Worm (Caenorhabditis elegans) whole organism, L1 larva: ENCODE data around the gene R05H10.3.

Experiments used
- C34B4.2 ChIP-seq: sonication (generic microtip); optimal IDR thresholded peaks from 2 replicates; lab custom pipeline; 2017; ENCODE audit warnings: mild to moderate bottlenecking, missing genetic modification characterization, missing compliant biosample characterization
- F16B12.6 ChIP-seq: fragments of 150-350 bp; optimal IDR thresholded peaks from 2 replicates; lab custom pipeline; 2014; ENCODE audit warnings: missing biosample characterization, missing genetic modification characterization
- Y116A8C.19 ChIP-seq: sonication (generic microtip); optimal IDR thresholded peaks from 2 replicates; lab custom pipeline; 2016; ENCODE audit warnings: missing compliant biosample characterization, missing genetic modification characterization, borderline replicate concordance
- ama-1 ChIP-seq: fragments of 150-350 bp; optimal IDR thresholded peaks from 2 replicates; lab custom pipeline; 2014
- blmp-1 ChIP-seq: fragments of 150-350 bp; optimal IDR thresholded peaks from 2 replicates; lab custom pipeline; 2014; ENCODE audit warnings: missing biosample characterization, missing genetic modification characterization
- ceh-8 ChIP-seq: fragments of 200-800 bp; sonication (Bioruptor generic); optimal IDR thresholded peaks from 2 replicates; lab custom pipeline; 2018; ENCODE audit warnings: mild to moderate bottlenecking, missing genetic modification characterization, moderate library complexity, missing compliant biosample characterization
- ceh-82 ChIP-seq, 3 experiments: fragments of 150-350 bp in 1 of 3; sonication (generic microtip) in 2 of 3; optimal IDR thresholded peaks; 2 replicates each; lab custom pipeline; 2014 to 2017; ENCODE audit warnings: missing biosample characterization in 3 of 3, missing genetic modification characterization in 3 of 3
- ceh-88 ChIP-seq: fragments of 200-800 bp; sonication (Bioruptor generic); IDR thresholded peaks from 2 replicates; pipeline ENCODE4 v1.3.6; 2022; ENCODE audit warnings: missing genetic modification characterization, missing compliant biosample characterization
- ceh-90 ChIP-seq: sonication (generic microtip); optimal IDR thresholded peaks from 2 replicates; lab custom pipeline; 2016; ENCODE audit warnings: missing genetic modification characterization, missing compliant biosample characterization
- dpl-1 ChIP-seq, 3 experiments: fragments of 150-350 bp in 2 of 3; sonication (generic microtip) in 1 of 3; optimal IDR thresholded peaks; 2 replicates each; lab custom pipeline; 2014 to 2017; ENCODE audit warnings: missing biosample characterization in 3 of 3, missing genetic modification characterization in 3 of 3, missing genetic modification reagents in 3 of 3
- dsc-1 ChIP-seq: sonication (generic microtip); optimal IDR thresholded peaks from 2 replicates; lab custom pipeline; 2016; ENCODE audit warnings: mild to moderate bottlenecking, missing genetic modification characterization, missing compliant biosample characterization
- efl-1 ChIP-seq, 4 experiments: fragments of 150-350 bp; optimal IDR thresholded peaks in 3 of 4; peaks in 1 of 4; 1 replicate in 1 of 4; 2 replicates in 3 of 4; lab custom pipeline; 2014; ENCODE audit warnings: missing biosample characterization in 2 of 4, missing genetic modification characterization in 2 of 4, missing genetic modification reagents in 2 of 4
- elt-2 ChIP-seq: sonication (generic microtip); optimal IDR thresholded peaks from 2 replicates; lab custom pipeline; 2016; ENCODE audit warnings: missing genetic modification characterization, mild to moderate bottlenecking, inconsistent platforms, missing compliant biosample characterization, missing genetic modification reagents
- elt-3 ChIP-seq, 6 experiments: fragments of 150-350 bp in 1 of 6; sonication (generic microtip); optimal IDR thresholded peaks; 2 replicates each; lab custom pipeline; 2017 to 2018; ENCODE audit warnings: missing biosample characterization in 6 of 6, missing genetic modification characterization in 6 of 6, inconsistent platforms in 1 of 6
- ets-5 ChIP-seq: fragments of 200-800 bp; sonication (Bioruptor generic); IDR thresholded peaks from 2 replicates; pipeline ENCODE4 v1.3.6; 2022; ENCODE audit warnings: missing genetic modification characterization, missing compliant biosample characterization
- fkh-10 ChIP-seq: sonication (generic microtip); optimal IDR thresholded peaks from 2 replicates; lab custom pipeline; 2017; ENCODE audit warnings: missing biosample characterization, missing genetic modification reagents, missing genetic modification characterization
- fkh-4 ChIP-seq: sonication (generic microtip); optimal IDR thresholded peaks from 2 replicates; lab custom pipeline; 2016; ENCODE audit warnings: missing compliant biosample characterization, missing genetic modification characterization, borderline replicate concordance
- fos-1 ChIP-seq: fragments of 150-350 bp; optimal IDR thresholded peaks from 2 replicates; lab custom pipeline; 2014; ENCODE audit warnings: missing biosample characterization, missing genetic modification characterization
- hlh-17 ChIP-seq: fragments of 200-800 bp; sonication (Bioruptor generic); optimal IDR thresholded peaks from 2 replicates; lab custom pipeline; 2018; ENCODE audit warnings: missing genetic modification characterization, mild to moderate bottlenecking, missing compliant biosample characterization, moderate library complexity, borderline replicate concordance
- irx-1 ChIP-seq: sonication (generic microtip); optimal IDR thresholded peaks from 2 replicates; lab custom pipeline; 2016; ENCODE audit warnings: missing genetic modification characterization, missing compliant biosample characterization
- isw-1 ChIP-seq: fragments of 200-800 bp; sonication (Bioruptor generic); IDR thresholded peaks from 2 replicates; pipeline ENCODE4 v1.3.6; 2022; ENCODE audit warnings: missing genetic modification characterization, missing compliant biosample characterization
- lin-14 ChIP-seq: fragments of 200-800 bp; sonication (Bioruptor generic); optimal IDR thresholded peaks from 2 replicates; lab custom pipeline; 2018; ENCODE audit warnings: mild to moderate bottlenecking, missing genetic modification characterization, moderate library complexity, missing compliant biosample characterization
- lin-15B ChIP-seq: fragments of 150-350 bp; sonication (generic microtip); optimal IDR thresholded peaks from 3 replicates; lab custom pipeline; 2014; ENCODE audit warnings: missing biosample characterization, missing genetic modification characterization
- lin-35 ChIP-seq, 2 experiments: fragments of 150-350 bp; optimal IDR thresholded peaks; 2 replicates each; lab custom pipeline; 2014; ENCODE audit warnings: missing biosample characterization in 2 of 2, missing genetic modification characterization in 2 of 2, missing genetic modification reagents in 2 of 2
- lir-3 ChIP-seq: sonication (generic microtip); optimal IDR thresholded peaks from 2 replicates; lab custom pipeline; 2016; ENCODE audit warnings: mild to moderate bottlenecking, missing genetic modification characterization, moderate library complexity, missing compliant biosample characterization; ENCODE audit not compliant: poor library complexity
- lsy-2 ChIP-seq, 2 experiments: fragments of 150-350 bp; optimal IDR thresholded peaks; 2 replicates each; lab custom pipeline; 2014; ENCODE audit warnings: missing biosample characterization in 2 of 2, missing genetic modification characterization in 2 of 2
- mdl-1 ChIP-seq, 2 experiments: fragments of 150-350 bp; optimal IDR thresholded peaks; 2 replicates each; lab custom pipeline; 2014 to 2017; ENCODE audit warnings: missing biosample characterization in 2 of 2, missing genetic modification characterization in 2 of 2, inconsistent platforms in 1 of 2
- mef-2 ChIP-seq: fragments of 150-350 bp; optimal IDR thresholded peaks from 2 replicates; lab custom pipeline; 2014; ENCODE audit warnings: missing biosample characterization, missing genetic modification characterization
- mep-1 ChIP-seq: fragments of 150-350 bp; optimal IDR thresholded peaks from 2 replicates; lab custom pipeline; 2014; ENCODE audit warnings: missing biosample characterization, missing genetic modification characterization
- nhr-12 ChIP-seq: sonication (generic microtip); optimal IDR thresholded peaks from 2 replicates; lab custom pipeline; 2017; ENCODE audit warnings: missing biosample characterization, missing genetic modification characterization
- nhr-19 ChIP-seq: fragments of 200-800 bp; sonication (Bioruptor generic); conservative IDR thresholded peaks from 2 replicates; pipeline ENCODE4 v1.3.6; 2022; ENCODE audit warnings: missing genetic modification characterization, missing compliant biosample characterization
- nhr-28 ChIP-seq: fragments of 150-350 bp; optimal IDR thresholded peaks from 2 replicates; lab custom pipeline; 2014; ENCODE audit warnings: missing biosample characterization, missing genetic modification characterization
- nhr-47 ChIP-seq: sonication (generic microtip); optimal IDR thresholded peaks from 2 replicates; lab custom pipeline; 2016; ENCODE audit warnings: mild to moderate bottlenecking, missing genetic modification characterization, moderate library complexity, missing compliant biosample characterization
- nhr-71 ChIP-seq: sonication (generic microtip); optimal IDR thresholded peaks from 2 replicates; lab custom pipeline; 2016; ENCODE audit warnings: mild to moderate bottlenecking, missing genetic modification characterization, moderate library complexity, missing compliant biosample characterization
- nhr-76 ChIP-seq: sonication (generic microtip); optimal IDR thresholded peaks from 2 replicates; lab custom pipeline; 2017; ENCODE audit warnings: missing biosample characterization, missing genetic modification characterization
- nhr-77 ChIP-seq: fragments of 150-350 bp; optimal IDR thresholded peaks from 2 replicates; lab custom pipeline; 2014; ENCODE audit warnings: missing biosample characterization, missing genetic modification characterization
- nhr-85 ChIP-seq: sonication (generic microtip); peaks from one replicate; lab custom pipeline; 2016; ENCODE audit warnings: missing genetic modification characterization, inconsistent platforms, missing compliant biosample characterization
- nhr-90 ChIP-seq: sonication (generic microtip); optimal IDR thresholded peaks from 2 replicates; lab custom pipeline; 2016; ENCODE audit warnings: mild to moderate bottlenecking, missing genetic modification characterization, missing compliant biosample characterization; ENCODE audit not compliant: poor library complexity
- pax-3 ChIP-seq: fragments of 200-800 bp; sonication (Bioruptor generic); optimal IDR thresholded peaks from 2 replicates; lab custom pipeline; 2018; ENCODE audit warnings: mild to moderate bottlenecking, missing genetic modification characterization, moderate library complexity, missing compliant biosample characterization
- skn-1 ChIP-seq: fragments of 150-350 bp; optimal IDR thresholded peaks from 2 replicates; lab custom pipeline; 2014; ENCODE audit warnings: missing biosample characterization, missing genetic modification characterization
- snpc-4 ChIP-seq: fragments of 150-350 bp; optimal IDR thresholded peaks from 2 replicates; lab custom pipeline; 2014; ENCODE audit warnings: missing biosample characterization, missing genetic modification characterization
- snu-23 ChIP-seq: sonication (generic microtip); optimal IDR thresholded peaks from 2 replicates; lab custom pipeline; 2016; ENCODE audit warnings: missing genetic modification characterization, missing compliant biosample characterization
- sup-37 ChIP-seq: fragments of 200-800 bp; sonication (Bioruptor generic); optimal IDR thresholded peaks from 2 replicates; lab custom pipeline; 2018; ENCODE audit warnings: mild to moderate bottlenecking, missing genetic modification characterization, missing compliant biosample characterization
- tlp-1 ChIP-seq: fragments of 150-350 bp; optimal IDR thresholded peaks from 2 replicates; lab custom pipeline; 2014; ENCODE audit warnings: missing biosample characterization, missing genetic modification characterization
- unc-30 ChIP-seq: sonication (generic microtip); optimal IDR thresholded peaks from 2 replicates; lab custom pipeline; 2017; ENCODE audit warnings: missing biosample characterization, missing genetic modification characterization
- unc-62 ChIP-seq: fragments of 150-350 bp; optimal IDR thresholded peaks from 2 replicates; lab custom pipeline; 2014; ENCODE audit warnings: missing biosample characterization, missing genetic modification reagents, missing genetic modification characterization
- unc-86 ChIP-seq: sonication (generic microtip); optimal IDR thresholded peaks from 2 replicates; lab custom pipeline; 2016; ENCODE audit warnings: missing genetic modification characterization, missing compliant biosample characterization
- unc-98 ChIP-seq: fragments of 200-800 bp; sonication (Bioruptor generic); IDR thresholded peaks from 2 replicates; pipeline ENCODE4 v1.3.6; 2022; ENCODE audit warnings: missing genetic modification characterization, missing compliant biosample characterization
- vab-15 ChIP-seq: sonication (generic microtip); optimal IDR thresholded peaks from 2 replicates; lab custom pipeline; 2017; ENCODE audit warnings: missing genotype, mild to moderate bottlenecking, missing genetic modification characterization, missing compliant biosample characterization
- zip-4 ChIP-seq: fragments of 200-800 bp; sonication (Bioruptor generic); optimal IDR thresholded peaks from 2 replicates; lab custom pipeline; 2018; ENCODE audit warnings: mild to moderate bottlenecking, missing genetic modification characterization, moderate library complexity, missing compliant biosample characterization
- ztf-11 ChIP-seq, 2 experiments: sonication (generic microtip); optimal IDR thresholded peaks; 2 replicates each; lab custom pipeline; 2016 to 2017; ENCODE audit warnings: missing genetic modification characterization in 2 of 2, missing biosample characterization in 1 of 2, missing compliant biosample characterization in 1 of 2
- ztf-4 ChIP-seq: fragments of 150-350 bp; optimal IDR thresholded peaks from 2 replicates; lab custom pipeline; 2014; ENCODE audit warnings: missing biosample characterization, missing genetic modification characterization

The R05H10.3 gene

ce11 chrII:14856922-14857321, 12.8 kb upstream of the R05H10.3 start, which contains the start of gene rbm-28:
Gene rbm-28 (plus strand): TSS chrII:14857259.
- TF ChIP-seq elt-3 (tag; optimal IDR thresholded peaks at IDR 0.05; lab: Kevin White, UChicago): peak in 1 of 6 experiments; percentile 10
- TF ChIP-seq efl-1 (optimal IDR thresholded peaks at IDR 0.05; lab: Kevin White, UChicago): peak; percentile 33 to 82
- peak; percentile 88 to 98 for TF ChIP-seq efl-1 (GFP tag; optimal IDR thresholded peaks at IDR 0.05 in 1 of 2; lab: Kevin White, UChicago)
- no peak for TF ChIP-seq ceh-8 (GFP tag; lab: Kevin White, UChicago)
- no peak for TF ChIP-seq unc-30 (tag; lab: Kevin White, UChicago)
- TF ChIP-seq lin-35 (GFP tag; optimal IDR thresholded peaks at IDR 0.05; lab: Kevin White, UChicago): peak; percentile 79 to 87
- peak; percentile 37 for TF ChIP-seq snu-23 (GFP tag; lab: Kevin White, UChicago)
- no peak for TF ChIP-seq nhr-76 (tag; lab: Kevin White, UChicago)
- 0 out of 2 replicates have a peak, but pooled peaks have one; percentile 4 for TF ChIP-seq isw-1
- peak; percentile 54 for TF ChIP-seq mep-1 (tag; lab: Kevin White, UChicago)
- 0 out of 2 replicates have a peak, but pooled peaks have one; percentile 15 for TF ChIP-seq unc-98 (GFP tag; lab: Robert Waterston, UW)
- TF ChIP-seq dsc-1 (tag; lab: Kevin White, UChicago): peak; percentile 14
- TF ChIP-seq ama-1 (lab: Kevin White, UChicago): no peak
- no peak for TF ChIP-seq nhr-12 (tag; lab: Kevin White, UChicago)
- TF ChIP-seq lin-14 (GFP tag; lab: Kevin White, UChicago): no peak
- no peak for TF ChIP-seq ceh-82 (tag; optimal IDR thresholded peaks at IDR 0.05; lab: Kevin White, UChicago)
- peak; percentile 60 for TF ChIP-seq nhr-71
- no peak for TF ChIP-seq elt-2 (tag; lab: Kevin White, UChicago)
- TF ChIP-seq hlh-17: no peak
- peak; percentile 52 for TF ChIP-seq nhr-47 (tag; lab: Kevin White, UChicago)
- no peak for TF ChIP-seq lir-3 (tag; lab: Kevin White, UChicago)
- no peak for TF ChIP-seq lin-15B (tag; lab: Kevin White, UChicago)
- TF ChIP-seq pax-3 (tag; lab: Kevin White, UChicago): peak; percentile 33
- TF ChIP-seq irx-1 (tag; lab: Kevin White, UChicago): peak; percentile 47
- TF ChIP-seq ceh-88 (GFP tag; lab: Robert Waterston, UW): no peak
- TF ChIP-seq C34B4.2 (tag; lab: Kevin White, UChicago): no peak
- no peak for TF ChIP-seq nhr-19 (GFP tag; lab: Robert Waterston, UW)
- no peak for TF ChIP-seq nhr-77 (tag; lab: Kevin White, UChicago)
- no peak for TF ChIP-seq mef-2 (tag; lab: Kevin White, UChicago)
- peak; percentile 76 to 88 (median 77) for TF ChIP-seq dpl-1 (GFP tag; optimal IDR thresholded peaks at IDR 0.05; lab: Kevin White, UChicago)
- TF ChIP-seq mdl-1 (tag; optimal IDR thresholded peaks at IDR 0.05; lab: Kevin White, UChicago): no peak
- TF ChIP-seq ztf-11 (tag; optimal IDR thresholded peaks at IDR 0.05; lab: Kevin White, UChicago): peak in 1 of 2 experiments; percentile 42
- TF ChIP-seq fkh-4: peak; percentile 21
- TF ChIP-seq skn-1: peak; percentile 41
- TF ChIP-seq unc-86 (tag; lab: Kevin White, UChicago): no peak
- TF ChIP-seq Y116A8C.19 (tag; lab: Kevin White, UChicago): no peak
- no peak for TF ChIP-seq vab-15 (tag; lab: Kevin White, UChicago)
- TF ChIP-seq ets-5 (GFP tag; lab: Robert Waterston, UW): no peak
- TF ChIP-seq unc-62 (GFP tag; lab: Kevin White, UChicago): no peak
- peak; percentile 74 for TF ChIP-seq nhr-85 (tag; lab: Kevin White, UChicago)
- peak; percentile 82 for TF ChIP-seq ceh-90 (tag; lab: Kevin White, UChicago)
- no peak for TF ChIP-seq fkh-10
- no peak for TF ChIP-seq nhr-28 (tag; lab: Kevin White, UChicago)
- no peak for TF ChIP-seq ztf-4 (tag; lab: Kevin White, UChicago)
- peak in 1 of 2 experiments; percentile 37 for TF ChIP-seq lsy-2 (tag; optimal IDR thresholded peaks at IDR 0.05; lab: Kevin White, UChicago)
- no peak for TF ChIP-seq sup-37 (GFP tag; lab: Kevin White, UChicago)
- TF ChIP-seq F16B12.6 (tag; lab: Kevin White, UChicago): no peak
- TF ChIP-seq fos-1 (tag; lab: Kevin White, UChicago): no peak
- TF ChIP-seq blmp-1 (tag; lab: Kevin White, UChicago): peak; percentile 53
- TF ChIP-seq zip-4 (GFP tag; lab: Kevin White, UChicago): no peak
- no peak for TF ChIP-seq tlp-1 (tag; lab: Kevin White, UChicago)
- TF ChIP-seq nhr-90 (tag; lab: Kevin White, UChicago): peak; percentile 57
- peak; percentile 37 for TF ChIP-seq snpc-4 (tag; lab: Kevin White, UChicago)
